Worm (Caenorhabditis elegans): ENCODE measurements around the gene npp-5.

The npp-5 gene

ce11 chrII:11619895-11620439 lies 20.4 kb upstream of the npp-5 start:
- peak; percentile 47 for TF ChIP-seq pqm-1 (tag; optimal IDR thresholded peaks at IDR 0.05)
- peak; percentile 88 for TF ChIP-seq nhr-43 (tag; optimal IDR thresholded peaks at IDR 0.05; ENCODE audit: poor library complexity, severe bottlenecking)
- no peak for TF ChIP-seq fkh-2 (tag; optimal IDR thresholded peaks at IDR 0.05)
- no peak for TF ChIP-seq unc-39 (tag; optimal IDR thresholded peaks at IDR 0.05)
- peak; percentile 80 for TF ChIP-seq snpc-4 (tag; optimal IDR thresholded peaks at IDR 0.05)
- TF ChIP-seq mdl-1 (tag; optimal IDR thresholded peaks at IDR 0.05), result peak; percentile 41
- TF ChIP-seq egl-27 (tag; optimal IDR thresholded peaks at IDR 0.05), result peak; percentile 69
- TF ChIP-seq ceh-28 (tag; optimal IDR thresholded peaks at IDR 0.05), result peak; percentile 78
- TF ChIP-seq eor-1 (tag; optimal IDR thresholded peaks at IDR 0.05), result no peak
- TF ChIP-seq pha-4 (tag; optimal IDR thresholded peaks at IDR 0.05), result peak; percentile 85
- peak; percentile 55 for TF ChIP-seq ceh-82 (tag; optimal IDR thresholded peaks at IDR 0.05)
- TF ChIP-seq egl-5 (tag; optimal IDR thresholded peaks at IDR 0.05), result peak; percentile 51
- peak; percentile 54 for TF ChIP-seq lsy-12 (tag; optimal IDR thresholded peaks at IDR 0.05)
- no peak for TF ChIP-seq ama-1 (optimal IDR thresholded peaks at IDR 0.05)
- TF ChIP-seq nhr-11 (tag; optimal IDR thresholded peaks at IDR 0.05), result peak; percentile 18
- peak; percentile 5 for TF ChIP-seq nhr-77 (tag; optimal IDR thresholded peaks at IDR 0.05)
- no peak for TF ChIP-seq ZK546.5 (tag; optimal IDR thresholded peaks at IDR 0.05)
- no peak for TF ChIP-seq fkh-10 (GFP tag; optimal IDR thresholded peaks at IDR 0.05)
- TF ChIP-seq skn-1 (tag; optimal IDR thresholded peaks at IDR 0.05), result peak; percentile 15
- no peak for TF ChIP-seq aly-2 (tag; optimal IDR thresholded peaks at IDR 0.05)
- peak; percentile 87 for TF ChIP-seq hmg-11 (tag; optimal IDR thresholded peaks at IDR 0.05)
- peak; percentile 95 for TF ChIP-seq nfya-1 (tag; optimal IDR thresholded peaks at IDR 0.05; ENCODE audit: insufficient read depth)
- peak; percentile 68 for TF ChIP-seq unc-62 (GFP tag; optimal IDR thresholded peaks at IDR 0.05)
- TF ChIP-seq nhr-28 (tag; optimal IDR thresholded peaks at IDR 0.05), result no peak
- no peak for TF ChIP-seq ceh-16 (tag; optimal IDR thresholded peaks at IDR 0.05)
- no peak for TF ChIP-seq nhr-12 (tag; optimal IDR thresholded peaks at IDR 0.05)
- TF ChIP-seq ceh-9 (tag; optimal IDR thresholded peaks at IDR 0.05), result no peak
- no peak for TF ChIP-seq mml-1 (tag; optimal IDR thresholded peaks at IDR 0.05)
- no peak for TF ChIP-seq fos-1 (tag; optimal IDR thresholded peaks at IDR 0.05)
- TF ChIP-seq tbx-2 (tag; optimal IDR thresholded peaks at IDR 0.05), result peak; percentile 77
- TF ChIP-seq daf-12 (tag; optimal IDR thresholded peaks at IDR 0.05), result peak; percentile 76
- TF ChIP-seq ztf-4 (tag; optimal IDR thresholded peaks at IDR 0.05), result peak; percentile 5
- TF ChIP-seq nhr-67 (tag; optimal IDR thresholded peaks at IDR 0.05), result no peak
- TF ChIP-seq elt-3 (tag; optimal IDR thresholded peaks at IDR 0.05), result peak in 1 of 3 experiments; percentile 42
- no peak for TF ChIP-seq nhr-76 (tag; optimal IDR thresholded peaks at IDR 0.05)
- peak; percentile 81 for TF ChIP-seq elt-2 (tag; optimal IDR thresholded peaks at IDR 0.05)
- TF ChIP-seq lin-39 (tag; optimal IDR thresholded peaks at IDR 0.05), result peak; percentile 4
- peak; percentile 41 for TF ChIP-seq R02D3.7 (tag; optimal IDR thresholded peaks at IDR 0.05)
- TF ChIP-seq nhr-23 (tag; optimal IDR thresholded peaks at IDR 0.05), result peak; percentile 83
- TF ChIP-seq zag-1 (tag; optimal IDR thresholded peaks at IDR 0.05), result peak; percentile 54
- peak; percentile 81 for TF ChIP-seq nhr-25 (tag; optimal IDR thresholded peaks at IDR 0.05)
- no peak for TF ChIP-seq elt-1 (tag; optimal IDR thresholded peaks at IDR 0.05)
- no peak for TF ChIP-seq sea-2 (GFP tag; optimal IDR thresholded peaks at IDR 0.05)
- no peak for TF ChIP-seq ztf-11 (tag; optimal IDR thresholded peaks at IDR 0.05)
- peak; percentile 45 for TF ChIP-seq lin-15B (tag; optimal IDR thresholded peaks at IDR 0.05)
- TF ChIP-seq nhr-237 (tag; optimal IDR thresholded peaks at IDR 0.05), result no peak
- TF ChIP-seq jun-1 (tag; optimal IDR thresholded peaks at IDR 0.05), result peak; percentile 75

All from whole organism, L3 larva.